Worm (Caenorhabditis elegans) whole organism, L4 larva: ENCODE measurements around the gene srlf-12.

Experiments
- F26F4.8 ChIP-seq: fragments of 200-800 bp; sonication (Bioruptor generic); conservative IDR thresholded peaks from 2 replicates; pipeline ENCODE4 v1.3.6; 2022; ENCODE audit warnings: missing genetic modification characterization, missing compliant biosample characterization
- F37D6.2 ChIP-seq: sonication (generic microtip); optimal IDR thresholded peaks from 2 replicates; lab custom pipeline; 2016; ENCODE audit warnings: mild to moderate bottlenecking, missing genetic modification characterization, missing compliant biosample characterization
- F49E8.2 ChIP-seq: sonication (generic microtip); optimal IDR thresholded peaks from 2 replicates; lab custom pipeline; 2016; ENCODE audit warnings: missing compliant biosample characterization, mild to moderate bottlenecking, missing genetic modification characterization, borderline replicate concordance
- R02D3.7 ChIP-seq: fragments of 150-350 bp; sonication (generic microtip); optimal IDR thresholded peaks from 3 replicates; lab custom pipeline; 2014; ENCODE audit warnings: missing biosample characterization, missing genetic modification characterization
- T20F7.1 ChIP-seq: fragments of 200-800 bp; sonication (Bioruptor generic); optimal IDR thresholded peaks from 2 replicates; lab custom pipeline; 2018; ENCODE audit warnings: mild to moderate bottlenecking, missing genetic modification characterization, missing compliant biosample characterization
- Y5F2A.4 ChIP-seq: fragments of 200-800 bp; sonication (Bioruptor generic); optimal IDR thresholded peaks from 2 replicates; lab custom pipeline; 2018; ENCODE audit warnings: mild to moderate bottlenecking, missing genetic modification characterization, missing compliant biosample characterization
- Y75B8A.6 ChIP-seq: fragments of 200-800 bp; sonication (Bioruptor generic); IDR thresholded peaks from 2 replicates; pipeline ENCODE4 v1.3.6; 2022; ENCODE audit warnings: missing genetic modification reagents, missing genetic modification characterization, missing compliant biosample characterization
- aly-2 ChIP-seq: sonication (generic microtip); optimal IDR thresholded peaks from 2 replicates; lab custom pipeline; 2018; ENCODE audit warnings: missing biosample characterization, missing genetic modification characterization
- ama-1 ChIP-seq: fragments of 150-350 bp; optimal IDR thresholded peaks from 2 replicates; lab custom pipeline; 2014; ENCODE audit warnings: inconsistent platforms, mixed read lengths
- attf-4 ChIP-seq: sonication (generic microtip); optimal IDR thresholded peaks from 3 replicates; lab custom pipeline; 2017; ENCODE audit warnings: missing biosample characterization, missing genetic modification characterization
- ceh-32 ChIP-seq: sonication (generic microtip); optimal IDR thresholded peaks from 2 replicates; lab custom pipeline; 2016; ENCODE audit warnings: mild to moderate bottlenecking, missing genetic modification characterization, missing compliant biosample characterization; ENCODE audit not compliant: poor library complexity
- ceh-44 ChIP-seq: fragments of 200-800 bp; sonication (Bioruptor generic); IDR thresholded peaks from 2 replicates; pipeline ENCODE4 v1.3.6; 2022; ENCODE audit warnings: missing genetic modification reagents, missing genetic modification characterization, missing compliant biosample characterization
- ceh-82 ChIP-seq: sonication (generic microtip); optimal IDR thresholded peaks from 2 replicates; lab custom pipeline; 2017; ENCODE audit warnings: missing biosample characterization, missing genetic modification characterization
- ces-1 ChIP-seq: fragments of 150-350 bp; sonication (generic microtip); optimal IDR thresholded peaks from 4 replicates; lab custom pipeline; 2014; ENCODE audit warnings: missing biosample characterization, missing genetic modification reagents, missing genetic modification characterization
- daf-16 ChIP-seq, 3 experiments: sonication (generic microtip); optimal IDR thresholded peaks; 2 replicates each; lab custom pipeline; 2016 to 2017; ENCODE audit warnings: missing genetic modification characterization in 3 of 3, missing genetic modification reagents in 3 of 3, mild to moderate bottlenecking in 2 of 3, missing compliant biosample characterization in 2 of 3, missing biosample characterization in 1 of 3, moderate library complexity in 1 of 3
- dmd-6 ChIP-seq: fragments of 200-800 bp; sonication (Bioruptor generic); IDR thresholded peaks from 2 replicates; pipeline ENCODE4 v1.3.6; 2022; ENCODE audit warnings: missing genetic modification reagents, missing genetic modification characterization, missing compliant biosample characterization
- egl-43 ChIP-seq: fragments of 200-800 bp; sonication (Bioruptor generic); IDR thresholded peaks from 2 replicates; pipeline ENCODE4 v1.3.6; 2022; ENCODE audit warnings: missing genetic modification reagents, missing genetic modification characterization, missing compliant biosample characterization
- gei-8 ChIP-seq: fragments of 200-800 bp; sonication (Bioruptor generic); optimal IDR thresholded peaks from 2 replicates; lab custom pipeline; 2018; ENCODE audit warnings: mild to moderate bottlenecking, missing genetic modification characterization, missing compliant biosample characterization
- hif-1 ChIP-seq, 2 experiments: sonication (generic microtip); optimal IDR thresholded peaks; 2 replicates each; lab custom pipeline; 2016 to 2017; ENCODE audit warnings: missing compliant biosample characterization in 2 of 2, missing genetic modification characterization in 2 of 2, missing genetic modification reagents in 2 of 2, missing genotype in 2 of 2, mild to moderate bottlenecking in 1 of 2
- hlh-30 ChIP-seq: sonication (generic microtip); optimal IDR thresholded peaks from 2 replicates; lab custom pipeline; 2017; ENCODE audit warnings: antibody characterized with exemption, mild to moderate bottlenecking, missing genetic modification characterization, missing compliant biosample characterization; ENCODE audit not compliant: insufficient read depth
- hmg-1.1 ChIP-seq: fragments of 200-800 bp; sonication (Bioruptor generic); IDR thresholded peaks from 2 replicates; pipeline ENCODE4 v1.3.6; 2022; ENCODE audit warnings: missing genetic modification reagents, missing genetic modification characterization, missing compliant biosample characterization
- lin-13 ChIP-seq: fragments of 150-350 bp; optimal IDR thresholded peaks from 2 replicates; lab custom pipeline; 2014; ENCODE audit warnings: missing biosample characterization, missing genetic modification reagents, missing genetic modification characterization
- lin-15B ChIP-seq: fragments of 150-350 bp; sonication (generic microtip); optimal IDR thresholded peaks from 3 replicates; lab custom pipeline; 2014; ENCODE audit warnings: missing biosample characterization, missing genetic modification characterization
- madf-9 ChIP-seq: fragments of 200-800 bp; sonication (Bioruptor generic); conservative IDR thresholded peaks from 2 replicates; pipeline ENCODE4 v1.3.6; 2022; ENCODE audit warnings: missing genetic modification reagents, missing genetic modification characterization, missing compliant biosample characterization
- mdl-1 ChIP-seq, 2 experiments: fragments of 150-350 bp in 1 of 2; sonication (generic microtip) in 1 of 2; optimal IDR thresholded peaks; 2 replicates each; lab custom pipeline; 2014 to 2017; ENCODE audit warnings: missing biosample characterization in 2 of 2, missing genetic modification characterization in 2 of 2
- mxl-2 ChIP-seq: fragments of 200-800 bp; sonication (Bioruptor generic); conservative IDR thresholded peaks from 2 replicates; pipeline ENCODE4 v1.3.6; 2022; ENCODE audit warnings: missing genetic modification reagents, missing genetic modification characterization, missing compliant biosample characterization
- nhr-10 ChIP-seq: fragments of 150-350 bp; optimal IDR thresholded peaks from 2 replicates; lab custom pipeline; 2014; ENCODE audit warnings: missing biosample characterization, missing genetic modification characterization
- nhr-111 ChIP-seq: fragments of 200-800 bp; sonication (Bioruptor generic); optimal IDR thresholded peaks from 2 replicates; lab custom pipeline; 2018; ENCODE audit warnings: mild to moderate bottlenecking, missing genetic modification characterization, missing compliant biosample characterization
- nhr-237 ChIP-seq: sonication (generic microtip); optimal IDR thresholded peaks from 2 replicates; lab custom pipeline; 2017; ENCODE audit warnings: missing biosample characterization, missing genetic modification characterization
- nhr-41 ChIP-seq: fragments of 200-800 bp; sonication (Bioruptor generic); IDR thresholded peaks from 2 replicates; pipeline ENCODE4 v1.3.6; 2022; ENCODE audit warnings: missing genetic modification reagents, missing genetic modification characterization, missing compliant biosample characterization
- nhr-42 ChIP-seq: fragments of 200-800 bp; sonication (Bioruptor generic); IDR thresholded peaks from 2 replicates; pipeline ENCODE4 v1.3.6; 2022; ENCODE audit warnings: missing genetic modification characterization, missing compliant biosample characterization
- nhr-48 ChIP-seq: sonication (generic microtip); optimal IDR thresholded peaks from 2 replicates; lab custom pipeline; 2016; ENCODE audit warnings: mild to moderate bottlenecking, missing genetic modification characterization, missing compliant biosample characterization
- nhr-76 ChIP-seq: fragments of 150-350 bp; optimal IDR thresholded peaks from 2 replicates; lab custom pipeline; 2014; ENCODE audit warnings: missing biosample characterization, missing genetic modification characterization
- pha-4 ChIP-seq, 2 experiments: fragments of 150-350 bp in 1 of 2; fragments of 200-800 bp in 1 of 2; sonication (Bioruptor generic) in 1 of 2; IDR thresholded peaks in 1 of 2; optimal IDR thresholded peaks in 1 of 2; 2 replicates each; pipeline versions ENCODE4 v1.3.6 to Lab custom; 2014 to 2022; ENCODE audit warnings: missing genetic modification characterization in 2 of 2, missing genetic modification reagents in 2 of 2, missing biosample characterization in 1 of 2, missing compliant biosample characterization in 1 of 2
- php-3 ChIP-seq: fragments of 200-800 bp; sonication (Bioruptor generic); IDR thresholded peaks from 2 replicates; pipeline ENCODE4 v1.3.6; 2022; ENCODE audit warnings: missing genetic modification reagents, missing genetic modification characterization, missing compliant biosample characterization
- pqm-1 ChIP-seq: sonication (generic microtip); optimal IDR thresholded peaks from 2 replicates; lab custom pipeline; 2017; ENCODE audit warnings: missing biosample characterization, missing genetic modification characterization
- rbr-2 ChIP-seq: sonication (generic microtip); optimal IDR thresholded peaks from 2 replicates; lab custom pipeline; 2016; ENCODE audit warnings: missing genotype, missing genetic modification characterization, missing compliant biosample characterization
- snpc-1.2 ChIP-seq: fragments of 200-800 bp; sonication (Bioruptor generic); IDR thresholded peaks from 2 replicates; pipeline ENCODE4 v1.3.6; 2022; ENCODE audit warnings: missing genetic modification reagents, missing genetic modification characterization, missing compliant biosample characterization
- snpc-4 ChIP-seq: fragments of 150-350 bp; optimal IDR thresholded peaks from 2 replicates; lab custom pipeline; 2014; ENCODE audit warnings: missing biosample characterization, missing genetic modification characterization
- tag-97 ChIP-seq: fragments of 200-800 bp; sonication (Bioruptor generic); IDR thresholded peaks from 2 replicates; pipeline ENCODE4 v1.3.6; 2022; ENCODE audit warnings: missing genetic modification characterization, missing compliant biosample characterization
- unc-39 ChIP-seq: sonication (generic microtip); optimal IDR thresholded peaks from 2 replicates; lab custom pipeline; 2017; ENCODE audit warnings: missing biosample characterization, missing genetic modification characterization
- zfp-2 ChIP-seq: sonication (generic microtip); optimal IDR thresholded peaks from 2 replicates; lab custom pipeline; 2016; ENCODE audit warnings: mild to moderate bottlenecking, missing genetic modification characterization, missing compliant biosample characterization
- zip-2 ChIP-seq: fragments of 150-350 bp; optimal IDR thresholded peaks from 2 replicates; lab custom pipeline; 2014; ENCODE audit warnings: missing biosample characterization, missing genetic modification characterization
- ztf-11 ChIP-seq: fragments of 150-350 bp; optimal IDR thresholded peaks from 2 replicates; lab custom pipeline; 2014; ENCODE audit warnings: missing biosample characterization, missing genetic modification characterization
- ztf-7 ChIP-seq: fragments of 150-350 bp; optimal IDR thresholded peaks from 2 replicates; lab custom pipeline; 2014; ENCODE audit warnings: missing biosample characterization, missing genetic modification characterization

The srlf-12 gene

ce11 chrIV:10915388-10915787 lies 23.5 kb upstream of the srlf-12 start, which contains the start of gene ZK593.3:
ZK593.3 (plus strand) TSS chrIV:10915688.
- TF ChIP-seq mdl-1 (tag; optimal IDR thresholded peaks at IDR 0.05; lab: Kevin White, UChicago) (no peak), T20F7.1 (GFP tag; lab: Kevin White, UChicago) (no peak), dmd-6 (GFP tag; lab: Robert Waterston, UW) (peak; percentile 29), ceh-44 (no peak)

ce11 chrIV:10913081-10913480 lies 21.2 kb upstream of the srlf-12 start, which contains the start of gene ZK593.2:
ZK593.2 (plus strand) TSS chrIV:10913381.
- no peak for TF ChIP-seq daf-16 (GFP tag; optimal IDR thresholded peaks at IDR 0.05; lab: Kevin White, UChicago)
- peak; percentile 8 for TF ChIP-seq daf-16 (tag; optimal IDR thresholded peaks at IDR 0.05; lab: Kevin White, UChicago)
- TF ChIP-seq F37D6.2 (tag; lab: Kevin White, UChicago) = no peak
- TF ChIP-seq ama-1 (lab: Kevin White, UChicago) = peak; percentile 59
- peak; percentile 7; the same call in 1 of the 2 replicates for TF ChIP-seq dmd-6 (GFP tag; lab: Robert Waterston, UW)
- TF ChIP-seq F49E8.2 = no peak
- no peak for TF ChIP-seq ztf-7 (tag; lab: Kevin White, UChicago)
- TF ChIP-seq mdl-1 (tag; optimal IDR thresholded peaks at IDR 0.05; lab: Kevin White, UChicago) = no peak
- TF ChIP-seq egl-43 (GFP tag; lab: Robert Waterston, UW) = no peak
- TF ChIP-seq F26F4.8 (GFP tag; lab: Robert Waterston, UW) = no peak
- no peak for TF ChIP-seq nhr-111 (GFP tag; lab: Kevin White, UChicago)
- TF ChIP-seq Y75B8A.6 (GFP tag; lab: Robert Waterston, UW) = no peak
- 0 out of 2 replicates have a peak, but pooled peaks have one; percentile 11 for TF ChIP-seq mxl-2 (GFP tag; lab: Robert Waterston, UW)

- TF ChIP-seq R02D3.7 (tag; lab: Kevin White, UChicago) (no peak), zip-2 (tag; lab: Kevin White, UChicago) (no peak), hlh-30 (tag; lab: Kevin White, UChicago) (peak; percentile 63), hmg-1.1 (GFP tag; lab: Robert Waterston, UW) (no peak), lin-13 (GFP tag; lab: Kevin White, UChicago) (no peak), ces-1 (GFP tag; lab: Kevin White, UChicago) (no peak), nhr-41 (GFP tag; lab: Robert Waterston, UW) (no peak), attf-4 (tag; lab: Kevin White, UChicago) (no peak), snpc-4 (tag; lab: Kevin White, UChicago) (no peak), nhr-10 (tag; lab: Kevin White, UChicago) (no peak), F26F4.8 (GFP tag; lab: Robert Waterston, UW) (no peak), hif-1 (tag; optimal IDR thresholded peaks at IDR 0.05; lab: Kevin White, UChicago) (no peak), Y5F2A.4 (no peak), php-3 (GFP tag; lab: Robert Waterston, UW) (0 out of 2 replicates have a peak, but pooled peaks have one; percentile 39), rbr-2 (tag; lab: Kevin White, UChicago) (no peak), nhr-48 (peak; percentile 7), ztf-7 (tag; lab: Kevin White, UChicago) (no peak), snpc-1.2 (no peak), nhr-237 (tag; lab: Kevin White, UChicago) (no peak), lin-15B (tag; lab: Kevin White, UChicago) (no peak), ztf-11 (tag; lab: Kevin White, UChicago) (no peak), mdl-1 (tag; optimal IDR thresholded peaks at IDR 0.05; lab: Kevin White, UChicago) (peak in 1 of 2 experiments; percentile 37), ceh-32 (tag; lab: Kevin White, UChicago) (no peak), tag-97 (GFP tag; lab: Robert Waterston, UW) (no peak), nhr-42 (GFP tag; lab: Robert Waterston, UW) (no peak), daf-16 (GFP tag; optimal IDR thresholded peaks at IDR 0.05; lab: Kevin White, UChicago) (no peak), daf-16 (tag; optimal IDR thresholded peaks at IDR 0.05; lab: Kevin White, UChicago) (peak; percentile 80), madf-9 (GFP tag; lab: Robert Waterston, UW) (no peak), ceh-82 (tag; lab: Kevin White, UChicago) (no peak), Y75B8A.6 (GFP tag; lab: Robert Waterston, UW) (no peak), pha-4 (GFP tag; IDR thresholded peaks at IDR 0.05; lab: Robert Waterston, UW) (no peak), pha-4 (tag; optimal IDR thresholded peaks at IDR 0.05; lab: Kevin White, UChicago) (no peak), nhr-76 (tag; lab: Kevin White, UChicago) (no peak), gei-8 (no peak), aly-2 (no peak), zfp-2 (no peak), pqm-1 (tag; lab: Kevin White, UChicago) (peak; percentile 65), T20F7.1 (GFP tag; lab: Kevin White, UChicago) (peak; percentile 36), unc-39 (tag; lab: Kevin White, UChicago) (no peak)
These were observed 17.8 kb upstream of the srlf-12 start, which contains the start of gene pyk-2 for ce11 chrIV:10909708-10910107. pyk-2 (plus strand) TSS chrIV:10909913.
